Worm (Caenorhabditis elegans): ENCODE measurements around the gene pssy-2.

- TF ChIP-seq dao-5 (tag; optimal IDR thresholded peaks at IDR 0.05): no peak
- no peak for TF ChIP-seq him-1 (tag; optimal IDR thresholded peaks at IDR 0.05)
Measured at ce11 chrIII:13430162-13430561, 41.4 kb upstream of the pssy-2 start, which contains the start of gene trf-1.

All from whole organism, L4/young adult.